Worm (Caenorhabditis elegans) whole organism, mixed stage, embryonic: ENCODE data around the gene F38H4.4.

ENCODE experiments used
- M03D4.4 ChIP-seq: sonication (generic microtip); optimal IDR thresholded peaks from 2 replicates; lab custom pipeline; 2017; ENCODE audit warnings: mild to moderate bottlenecking, missing genetic modification characterization, missing compliant biosample characterization
- bed-3 ChIP-seq: fragments of 200-800 bp; sonication (Bioruptor generic); optimal IDR thresholded peaks from 3 replicates; lab custom pipeline; 2018; ENCODE audit warnings: mild to moderate bottlenecking, missing genetic modification characterization, moderate library complexity, missing compliant biosample characterization
- blmp-1 ChIP-seq: fragments of 150-350 bp; optimal IDR thresholded peaks from 2 replicates; lab custom pipeline; 2014; ENCODE audit warnings: missing biosample characterization, missing genetic modification characterization
- ceh-39 ChIP-seq: fragments of 150-350 bp; optimal IDR thresholded peaks from 2 replicates; lab custom pipeline; 2014; ENCODE audit warnings: missing biosample characterization, missing genetic modification characterization
- ceh-43 ChIP-seq: fragments of 200-800 bp; sonication (Bioruptor generic); optimal IDR thresholded peaks from 2 replicates; lab custom pipeline; 2018; ENCODE audit warnings: mild to moderate bottlenecking, missing genetic modification characterization, moderate library complexity, missing compliant biosample characterization
- ceh-83 ChIP-seq: fragments of 200-800 bp; sonication (Bioruptor generic); optimal IDR thresholded peaks from 2 replicates; lab custom pipeline; 2018; ENCODE audit warnings: mild to moderate bottlenecking, missing genetic modification characterization, missing compliant biosample characterization
- cnd-1 ChIP-seq: fragments of 200-800 bp; sonication (Bioruptor generic); optimal IDR thresholded peaks from 2 replicates; lab custom pipeline; 2018; ENCODE audit warnings: mild to moderate bottlenecking, missing genetic modification characterization, missing compliant biosample characterization
- drap-1 ChIP-seq: fragments of 200-800 bp; sonication (Bioruptor generic); optimal IDR thresholded peaks from 3 replicates; lab custom pipeline; 2018; ENCODE audit warnings: mild to moderate bottlenecking, missing genetic modification characterization, missing compliant biosample characterization
- elt-1 ChIP-seq: sonication (generic microtip); optimal IDR thresholded peaks from 2 replicates; lab custom pipeline; 2017; ENCODE audit warnings: missing genetic modification characterization, mild to moderate bottlenecking, missing compliant biosample characterization, antibody characterized with exemption, moderate library complexity, borderline replicate concordance; ENCODE audit not compliant: insufficient read depth
- elt-3 ChIP-seq: fragments of 150-350 bp; optimal IDR thresholded peaks from 2 replicates; lab custom pipeline; 2014; ENCODE audit warnings: missing biosample characterization, missing genetic modification characterization
- flh-1 ChIP-seq: fragments of 200-800 bp; sonication (Bioruptor generic); optimal IDR thresholded peaks from 2 replicates; lab custom pipeline; 2018; ENCODE audit warnings: mild to moderate bottlenecking, missing genetic modification characterization, moderate library complexity, missing compliant biosample characterization
- ham-2 ChIP-seq: fragments of 200-800 bp; sonication (Bioruptor generic); optimal IDR thresholded peaks from 2 replicates; lab custom pipeline; 2018; ENCODE audit warnings: mild to moderate bottlenecking, missing genetic modification characterization, missing compliant biosample characterization
- lin-13 ChIP-seq: fragments of 150-350 bp; optimal IDR thresholded peaks from 2 replicates; lab custom pipeline; 2014; ENCODE audit warnings: missing biosample characterization, missing genetic modification characterization
- lin-32 ChIP-seq: fragments of 200-800 bp; sonication (Bioruptor generic); optimal IDR thresholded peaks from 2 replicates; lab custom pipeline; 2018; ENCODE audit warnings: mild to moderate bottlenecking, missing genetic modification characterization, missing compliant biosample characterization
- lsy-2 ChIP-seq: fragments of 150-350 bp; optimal IDR thresholded peaks from 2 replicates; lab custom pipeline; 2014; ENCODE audit warnings: missing biosample characterization, missing genetic modification characterization
- mab-5 ChIP-seq: fragments of 150-350 bp; optimal IDR thresholded peaks from 2 replicates; lab custom pipeline; 2014; ENCODE audit warnings: missing biosample characterization, missing genetic modification characterization
- mep-1 ChIP-seq: fragments of 150-350 bp; optimal IDR thresholded peaks from 2 replicates; lab custom pipeline; 2017; ENCODE audit warnings: missing biosample characterization, missing genetic modification reagents, missing genetic modification characterization, inconsistent platforms
- mls-2 ChIP-seq: sonication (generic microtip); optimal IDR thresholded peaks from 2 replicates; lab custom pipeline; 2016; ENCODE audit warnings: mild to moderate bottlenecking, missing genetic modification characterization, moderate library complexity, missing compliant biosample characterization
- nhr-12 ChIP-seq: fragments of 150-350 bp; optimal IDR thresholded peaks from 2 replicates; lab custom pipeline; 2014; ENCODE audit warnings: missing biosample characterization, missing genetic modification characterization
- nhr-2 ChIP-seq: fragments of 150-350 bp; optimal IDR thresholded peaks from 2 replicates; lab custom pipeline; 2014; ENCODE audit warnings: missing biosample characterization, missing genetic modification characterization
- nhr-237 ChIP-seq: fragments of 150-350 bp; optimal IDR thresholded peaks from 2 replicates; lab custom pipeline; 2014; ENCODE audit warnings: missing biosample characterization, missing genetic modification characterization
- nhr-28 ChIP-seq: fragments of 150-350 bp; optimal IDR thresholded peaks from 2 replicates; lab custom pipeline; 2014; ENCODE audit warnings: missing biosample characterization, missing genetic modification characterization
- nhr-76 ChIP-seq: sonication (generic microtip); optimal IDR thresholded peaks from 2 replicates; lab custom pipeline; 2017; ENCODE audit warnings: missing biosample characterization, missing genetic modification characterization
- pha-4 ChIP-seq: fragments of 150-350 bp; optimal IDR thresholded peaks from 2 replicates; lab custom pipeline; 2018; ENCODE audit warnings: missing biosample characterization, missing genetic modification reagents, missing genetic modification characterization
- sem-2 ChIP-seq: fragments of 200-800 bp; sonication (Bioruptor generic); optimal IDR thresholded peaks from 2 replicates; lab custom pipeline; 2018; ENCODE audit warnings: mild to moderate bottlenecking, missing genetic modification characterization, missing compliant biosample characterization
- sptf-1 ChIP-seq: sonication (generic microtip); optimal IDR thresholded peaks from 2 replicates; lab custom pipeline; 2017; ENCODE audit warnings: mild to moderate bottlenecking, missing genetic modification characterization, moderate library complexity, missing compliant biosample characterization
- tbx-8 ChIP-seq: fragments of 200-800 bp; sonication (Bioruptor generic); optimal IDR thresholded peaks from 2 replicates; lab custom pipeline; 2018; ENCODE audit warnings: mild to moderate bottlenecking, missing genetic modification characterization, moderate library complexity, missing compliant biosample characterization
- unc-62 ChIP-seq: fragments of 150-350 bp; optimal IDR thresholded peaks from 2 replicates; lab custom pipeline; 2014; ENCODE audit warnings: missing biosample characterization, missing genetic modification reagents, missing genetic modification characterization
- zip-8 ChIP-seq: fragments of 150-350 bp; optimal IDR thresholded peaks from 2 replicates; lab custom pipeline; 2014; ENCODE audit warnings: missing biosample characterization, missing genetic modification characterization

Gene F38H4.4

DNA sequence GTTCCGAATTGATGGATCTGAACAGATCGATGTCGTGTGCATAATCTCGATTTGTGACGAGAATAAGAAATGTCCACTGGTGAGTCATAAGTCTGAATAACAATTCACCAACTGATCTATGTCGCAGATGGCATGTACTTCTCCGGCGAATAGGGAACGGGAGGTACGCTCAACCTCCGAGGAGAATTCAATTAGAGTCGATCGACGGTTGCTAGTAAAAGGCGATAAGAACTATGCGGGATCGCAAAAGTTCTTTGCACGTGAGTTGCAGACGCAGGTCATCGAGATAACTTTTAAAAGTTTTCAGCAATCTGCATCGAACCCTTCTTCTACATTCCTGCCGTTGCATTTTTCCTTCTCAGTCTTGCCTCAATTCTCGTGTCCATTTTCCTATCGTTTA lies 34.5 kb downstream of the F38H4.4 start:
- no peak for TF ChIP-seq nhr-237 (tag; lab: Kevin White, UChicago)

DNA sequence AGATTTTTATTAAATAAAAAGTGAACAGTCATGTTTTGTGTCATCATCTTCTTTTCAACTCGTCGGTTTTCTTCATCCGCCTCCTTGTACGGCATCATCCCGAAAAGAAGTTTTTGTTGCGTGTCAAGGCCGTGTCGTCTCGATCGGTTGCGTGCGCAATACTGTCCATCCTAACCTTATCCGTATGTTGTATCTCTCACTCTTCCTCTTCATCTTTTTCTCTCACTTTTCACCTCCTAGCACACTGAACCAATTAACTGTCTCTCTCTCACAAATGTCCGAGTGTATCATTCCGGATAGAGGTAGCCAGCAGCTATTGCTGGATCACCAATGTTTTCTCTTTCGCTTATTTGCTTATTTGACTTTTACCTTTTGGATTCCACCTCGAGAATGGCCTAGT lies 35.4 kb downstream of the F38H4.4 start:
- TF ChIP-seq lsy-2 (tag; lab: Kevin White, UChicago) (no peak), ham-2 (GFP tag; lab: Kevin White, UChicago) (peak; percentile 94), bed-3 (GFP tag; lab: Kevin White, UChicago) (no peak), mep-1 (no peak), elt-1 (tag; lab: Kevin White, UChicago) (peak; percentile 75), flh-1 (GFP tag; lab: Kevin White, UChicago) (no peak), lin-13 (tag; lab: Kevin White, UChicago) (no peak), blmp-1 (tag; lab: Kevin White, UChicago) (peak; percentile 63), sem-2 (GFP tag; lab: Kevin White, UChicago) (no peak), sptf-1 (tag; lab: Kevin White, UChicago) (no peak), tbx-8 (GFP tag; lab: Kevin White, UChicago) (no peak), unc-62 (GFP tag; lab: Kevin White, UChicago) (peak; percentile 41), mab-5 (no peak), mls-2 (tag; lab: Kevin White, UChicago) (no peak), nhr-28 (tag; lab: Kevin White, UChicago) (no peak)
- TF ChIP-seq, all 35 proteins: peak for 4

DNA sequence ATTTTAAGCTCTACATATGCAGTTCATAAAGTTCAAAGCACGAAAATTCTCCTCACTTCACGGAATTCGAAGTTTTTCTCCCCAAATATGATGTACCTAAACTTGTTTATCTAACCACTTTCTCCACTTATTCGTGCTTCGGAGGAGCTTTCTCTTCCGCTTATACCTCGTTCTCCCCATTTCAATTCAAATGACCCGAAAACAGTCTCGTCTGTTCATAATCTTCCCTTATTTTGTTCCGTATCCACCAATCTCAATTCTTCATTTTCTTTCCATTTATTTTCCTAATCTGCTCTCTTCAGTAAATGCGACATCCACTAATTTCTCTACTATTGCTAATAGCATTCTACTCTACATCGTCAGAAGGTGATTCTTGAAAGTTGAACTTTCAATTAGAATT lies 37.3 kb downstream of the F38H4.4 start, which contains the start of gene let-653:
TSS of gene let-653 (plus strand) at position 301 of the 400 bp plus-strand sequence.
- TF ChIP-seq mep-1 (no peak), blmp-1 (tag; lab: Kevin White, UChicago) (peak; percentile 27)

DNA sequence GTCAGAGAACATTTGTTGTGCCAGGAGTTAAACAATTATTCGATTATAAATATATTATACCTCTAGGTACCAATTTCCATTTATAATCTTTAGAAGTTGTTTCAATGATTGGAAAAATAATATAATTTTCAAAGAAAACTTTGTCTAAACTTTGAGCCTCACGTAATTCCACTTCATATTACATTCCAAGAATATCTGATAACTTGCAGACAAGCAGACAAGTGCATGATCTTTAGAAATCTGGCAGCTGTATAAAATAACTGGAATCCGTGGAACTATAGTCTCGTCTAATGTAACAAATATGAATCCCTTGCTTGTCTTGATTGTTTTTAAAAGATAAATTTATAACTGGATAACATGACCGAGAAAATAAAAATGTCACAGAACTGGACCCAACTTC lies 44.5 kb downstream of the F38H4.4 start:
- TF ChIP-seq drap-1 (no peak), mep-1 (no peak)

DNA sequence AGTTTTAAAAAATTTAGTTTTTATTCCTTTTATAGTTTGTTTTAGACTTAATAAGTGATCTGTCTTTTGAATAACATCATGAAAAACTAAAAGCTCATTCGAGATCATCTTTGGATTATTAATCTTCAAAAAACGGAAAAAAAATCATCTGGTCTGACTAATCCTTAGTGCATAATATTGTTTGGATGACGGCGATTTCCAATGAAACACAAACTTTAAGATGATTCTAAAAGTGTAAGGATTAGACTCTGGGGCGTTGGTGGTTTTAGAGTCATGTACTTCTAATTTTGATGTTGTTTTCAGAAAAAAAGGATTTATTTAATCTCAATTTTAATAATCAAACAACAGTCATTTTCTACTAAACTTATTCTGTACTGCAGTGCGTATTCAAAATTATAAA lies 45.3 kb downstream of the F38H4.4 start:
- TF ChIP-seq blmp-1 (tag; lab: Kevin White, UChicago) (no peak), ceh-43 (GFP tag; lab: Kevin White, UChicago) (no peak), flh-1 (GFP tag; lab: Kevin White, UChicago) (no peak), elt-3 (tag; lab: Kevin White, UChicago) (no peak)

DNA sequence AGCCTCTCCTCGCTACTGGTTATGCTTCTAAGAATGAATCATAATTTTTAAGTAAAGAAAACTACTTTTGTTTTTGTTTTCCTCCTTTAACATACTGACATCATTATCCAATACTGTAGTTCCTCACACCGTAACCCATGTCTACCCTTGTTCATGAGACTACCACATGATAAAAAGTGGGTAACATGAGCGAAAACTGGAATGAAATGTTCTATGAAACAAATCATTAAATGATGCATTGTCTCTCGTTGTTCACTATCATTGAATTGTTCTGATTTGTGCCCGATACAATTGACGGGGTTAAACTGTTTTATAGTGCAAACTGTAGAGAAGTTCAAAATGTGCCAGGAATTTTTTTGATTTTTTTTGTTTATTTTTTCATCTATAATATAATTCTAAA lies 49.6 kb downstream of the F38H4.4 start:
- TF ChIP-seq pha-4 (tag; lab: Kevin White, UChicago) (no peak), cnd-1 (no peak), nhr-2 (tag; lab: Kevin White, UChicago) (no peak), sem-2 (GFP tag; lab: Kevin White, UChicago) (no peak), blmp-1 (tag; lab: Kevin White, UChicago) (no peak), M03D4.4 (no peak), nhr-76 (no peak), ceh-39 (tag; lab: Kevin White, UChicago) (no peak), unc-62 (GFP tag; lab: Kevin White, UChicago) (no peak), elt-3 (tag; lab: Kevin White, UChicago) (no peak), zip-8 (tag; lab: Kevin White, UChicago) (no peak), ceh-83 (GFP tag; lab: Kevin White, UChicago) (no peak), tbx-8 (GFP tag; lab: Kevin White, UChicago) (no peak), nhr-12 (tag; lab: Kevin White, UChicago) (no peak), nhr-28 (tag; lab: Kevin White, UChicago) (no peak), sptf-1 (tag; lab: Kevin White, UChicago) (no peak), mab-5 (no peak), lin-32 (GFP tag; lab: Kevin White, UChicago) (no peak), drap-1 (no peak)
